Worm (Caenorhabditis elegans): Measurements from ENCODE around the gene F21C10.5.

DNA sequence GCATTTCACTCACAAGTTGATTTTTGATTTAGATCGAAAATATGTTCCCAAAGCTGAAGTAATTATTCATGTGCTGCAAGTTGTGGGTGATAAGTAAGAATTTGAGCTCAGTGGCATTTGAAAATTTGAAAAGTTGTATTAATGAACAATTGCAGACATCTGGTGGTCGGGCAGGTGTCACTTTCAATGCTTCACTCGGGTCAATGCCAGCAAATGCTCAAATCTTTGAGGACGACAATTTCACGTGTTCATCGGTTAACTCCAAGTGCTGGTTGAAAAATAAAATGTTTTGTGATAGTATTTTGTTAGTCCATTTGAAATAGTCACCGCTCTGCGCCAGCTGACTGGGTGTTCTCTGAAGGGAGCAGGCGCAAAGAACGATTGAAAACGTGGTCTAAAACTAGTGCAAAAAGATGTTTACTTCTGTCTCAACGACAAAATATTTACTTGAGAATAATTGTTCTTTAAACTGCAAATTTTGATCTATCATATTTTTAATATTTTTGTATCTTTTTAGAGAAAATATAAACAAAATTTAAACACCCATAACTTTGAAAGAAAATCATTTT, 31.3 kb upstream of the F21C10.5 start:
- TF ChIP-seq nfya-2 (GFP tag; IDR thresholded peaks at IDR 0.05) = no peak
- no peak for TF ChIP-seq attf-3 (GFP tag; conservative IDR thresholded peaks at IDR 0.05)

Data from whole organism, young adult.